Worm (Caenorhabditis elegans) whole organism, late embryonic: ENCODE measurements around the gene str-225.

ENCODE experiments used
- F13H6.1 ChIP-seq: sonication (generic microtip); optimal IDR thresholded peaks from 2 replicates; lab custom pipeline; 2016; ENCODE audit warnings: missing genetic modification characterization, missing compliant biosample characterization
- K02D7.2 ChIP-seq: sonication (generic microtip); optimal IDR thresholded peaks from 2 replicates; lab custom pipeline; 2017; ENCODE audit warnings: mild to moderate bottlenecking, missing genetic modification characterization, missing compliant biosample characterization
- T23F11.4 ChIP-seq: fragments of 200-800 bp; sonication (Bioruptor generic); optimal IDR thresholded peaks from 2 replicates; lab custom pipeline; 2018; ENCODE audit warnings: mild to moderate bottlenecking, missing genetic modification characterization, missing compliant biosample characterization
- ahr-1 ChIP-seq: sonication (generic microtip); optimal IDR thresholded peaks from 2 replicates; lab custom pipeline; 2016; ENCODE audit warnings: missing genetic modification characterization, missing compliant biosample characterization
- ama-1 ChIP-seq: fragments of 150-350 bp; optimal IDR thresholded peaks from 2 replicates; lab custom pipeline; 2014
- ceh-14 ChIP-seq: sonication (generic microtip); optimal IDR thresholded peaks from 2 replicates; lab custom pipeline; 2016; ENCODE audit warnings: missing genotype, missing genetic modification characterization, missing compliant biosample characterization
- ceh-18 ChIP-seq: sonication (generic microtip); optimal IDR thresholded peaks from 2 replicates; lab custom pipeline; 2016; ENCODE audit warnings: missing genetic modification characterization, missing compliant biosample characterization
- ceh-19 ChIP-seq: fragments of 200-800 bp; sonication (Bioruptor generic); optimal IDR thresholded peaks from 2 replicates; lab custom pipeline; 2018; ENCODE audit warnings: mild to moderate bottlenecking, missing genetic modification characterization, missing compliant biosample characterization
- ceh-22 ChIP-seq: sonication (generic microtip); optimal IDR thresholded peaks from 2 replicates; lab custom pipeline; 2017; ENCODE audit warnings: missing biosample characterization, missing genetic modification characterization
- ceh-30 ChIP-seq: fragments of 150-350 bp; optimal IDR thresholded peaks from 2 replicates; lab custom pipeline; 2014; ENCODE audit warnings: missing biosample characterization, missing genetic modification characterization
- ceh-31 ChIP-seq: sonication (generic microtip); optimal IDR thresholded peaks from 2 replicates; lab custom pipeline; 2016; ENCODE audit warnings: missing genetic modification characterization, missing compliant biosample characterization
- ceh-45 ChIP-seq: fragments of 200-800 bp; sonication (Bioruptor generic); IDR thresholded peaks from 2 replicates; pipeline ENCODE4 v1.3.6; 2022; ENCODE audit warnings: missing genetic modification reagents, missing genetic modification characterization, missing compliant biosample characterization
- ceh-6 ChIP-seq: fragments of 200-800 bp; sonication (Bioruptor generic); optimal IDR thresholded peaks from 2 replicates; lab custom pipeline; 2018; ENCODE audit warnings: mild to moderate bottlenecking, missing genetic modification characterization, missing compliant biosample characterization
- ceh-9 ChIP-seq: sonication (generic microtip); optimal IDR thresholded peaks from 2 replicates; lab custom pipeline; 2016; ENCODE audit warnings: mild to moderate bottlenecking, missing genetic modification characterization, inconsistent platforms, missing compliant biosample characterization
- dve-1 ChIP-seq: sonication (generic microtip); optimal IDR thresholded peaks from 2 replicates; lab custom pipeline; 2017; ENCODE audit warnings: antibody characterized with exemption, mild to moderate bottlenecking, missing genetic modification characterization, missing compliant biosample characterization
- elt-4 ChIP-seq: sonication (generic microtip); optimal IDR thresholded peaks from 2 replicates; lab custom pipeline; 2016; ENCODE audit warnings: missing genetic modification characterization, missing compliant biosample characterization
- eyg-1 ChIP-seq: sonication (generic microtip); optimal IDR thresholded peaks from 2 replicates; lab custom pipeline; 2016; ENCODE audit warnings: missing genotype, missing genetic modification characterization, missing compliant biosample characterization
- gmeb-2 ChIP-seq: sonication (generic microtip); optimal IDR thresholded peaks from 2 replicates; lab custom pipeline; 2016; ENCODE audit warnings: missing genetic modification characterization, inconsistent platforms, missing compliant biosample characterization
- hlh-13 ChIP-seq: fragments of 200-800 bp; sonication (Bioruptor generic); optimal IDR thresholded peaks from 2 replicates; lab custom pipeline; 2018; ENCODE audit warnings: mild to moderate bottlenecking, missing genetic modification characterization, missing compliant biosample characterization
- hlh-30 ChIP-seq: sonication (generic microtip); optimal IDR thresholded peaks from 2 replicates; lab custom pipeline; 2017; ENCODE audit warnings: antibody characterized with exemption, missing genetic modification characterization, missing compliant biosample characterization; ENCODE audit not compliant: insufficient read depth
- lim-6 ChIP-seq: sonication (generic microtip); optimal IDR thresholded peaks from 2 replicates; lab custom pipeline; 2016; ENCODE audit warnings: missing genetic modification characterization, missing compliant biosample characterization
- madf-2 ChIP-seq: sonication (generic microtip); optimal IDR thresholded peaks from 2 replicates; lab custom pipeline; 2017; ENCODE audit warnings: missing genetic modification characterization, missing compliant biosample characterization
- mec-3 ChIP-seq: sonication (generic microtip); optimal IDR thresholded peaks from 2 replicates; lab custom pipeline; 2016; ENCODE audit warnings: borderline replicate concordance, missing genetic modification characterization, missing compliant biosample characterization
- nhr-232 ChIP-seq: sonication (generic microtip); optimal IDR thresholded peaks from 2 replicates; lab custom pipeline; 2016; ENCODE audit warnings: missing genetic modification characterization, missing compliant biosample characterization
- npax-4 ChIP-seq: sonication (generic microtip); optimal IDR thresholded peaks from 2 replicates; lab custom pipeline; 2016; ENCODE audit warnings: missing genetic modification characterization, missing compliant biosample characterization
- pag-3 ChIP-seq: sonication (generic microtip); optimal IDR thresholded peaks from 2 replicates; lab custom pipeline; 2016; ENCODE audit warnings: missing compliant biosample characterization, missing genetic modification characterization, borderline replicate concordance
- pax-1 ChIP-seq: fragments of 150-350 bp; optimal IDR thresholded peaks from 2 replicates; lab custom pipeline; 2014; ENCODE audit warnings: missing biosample characterization, missing genetic modification characterization
- pha-2 ChIP-seq: sonication (generic microtip); optimal IDR thresholded peaks from 2 replicates; lab custom pipeline; 2017; ENCODE audit warnings: mild to moderate bottlenecking, missing genetic modification characterization, missing compliant biosample characterization
- pros-1 ChIP-seq: fragments of 150-350 bp; optimal IDR thresholded peaks from 2 replicates; lab custom pipeline; 2014; ENCODE audit warnings: missing biosample characterization, missing genetic modification reagents, missing genetic modification characterization
- ref-2 ChIP-seq: sonication (generic microtip); optimal IDR thresholded peaks from 2 replicates; lab custom pipeline; 2016; ENCODE audit warnings: missing genetic modification characterization, missing compliant biosample characterization
- sdc-2 ChIP-seq: sonication (generic microtip); optimal IDR thresholded peaks from 2 replicates; lab custom pipeline; 2016; ENCODE audit warnings: missing genotype, missing genetic modification characterization, missing compliant biosample characterization
- sox-4 ChIP-seq: sonication (generic microtip); optimal IDR thresholded peaks from 2 replicates; lab custom pipeline; 2017; ENCODE audit warnings: mild to moderate bottlenecking, missing genetic modification characterization, inconsistent platforms, missing compliant biosample characterization
- tbx-2 ChIP-seq: sonication (generic microtip); optimal IDR thresholded peaks from 2 replicates; lab custom pipeline; 2016; ENCODE audit warnings: missing genetic modification characterization, missing compliant biosample characterization
- ttx-3 ChIP-seq: sonication (generic microtip); optimal IDR thresholded peaks from 2 replicates; lab custom pipeline; 2016; ENCODE audit warnings: missing genetic modification reagents, missing genetic modification characterization, missing compliant biosample characterization
- unc-86 ChIP-seq: sonication (generic microtip); optimal IDR thresholded peaks from 2 replicates; lab custom pipeline; 2016; ENCODE audit warnings: missing genetic modification characterization, missing compliant biosample characterization

str-225 gene

DNA sequence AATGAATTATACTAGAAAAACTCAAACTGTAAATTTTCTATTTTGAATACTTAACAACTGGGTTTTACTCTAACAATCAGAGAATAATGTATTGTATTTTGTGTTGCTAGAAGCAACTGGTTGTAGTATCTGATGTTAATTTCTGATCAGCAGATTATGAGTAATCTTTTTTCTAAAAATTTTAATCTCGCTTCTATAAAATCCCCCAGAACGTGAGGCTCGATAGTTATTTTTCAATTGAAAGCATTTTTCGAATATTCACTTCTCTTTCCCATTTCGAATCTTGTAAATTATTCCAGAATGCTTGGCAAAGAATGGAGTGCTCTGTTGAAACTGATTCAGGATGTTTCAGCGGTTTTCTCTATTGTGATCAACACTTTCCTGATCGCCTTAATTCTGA, 10.3 kb downstream of the str-225 start, which contains the start of gene str-227:
str-227 (plus strand) TSS at position 301 of the 400 bp plus-strand sequence.
- TF ChIP-seq pros-1, result no peak
- TF ChIP-seq nhr-232 (tag; lab: Kevin White, UChicago), result no peak
- no peak for TF ChIP-seq madf-2
- TF ChIP-seq ceh-31 (tag; lab: Kevin White, UChicago), result no peak
- no peak for TF ChIP-seq ceh-30 (tag; lab: Kevin White, UChicago)
- no peak for TF ChIP-seq ceh-6 (GFP tag; lab: Kevin White, UChicago)
- TF ChIP-seq ceh-14 (tag; lab: Kevin White, UChicago), result no peak
- TF ChIP-seq unc-86 (tag; lab: Kevin White, UChicago), result no peak
- TF ChIP-seq, all 69 proteins: peak for 0

DNA sequence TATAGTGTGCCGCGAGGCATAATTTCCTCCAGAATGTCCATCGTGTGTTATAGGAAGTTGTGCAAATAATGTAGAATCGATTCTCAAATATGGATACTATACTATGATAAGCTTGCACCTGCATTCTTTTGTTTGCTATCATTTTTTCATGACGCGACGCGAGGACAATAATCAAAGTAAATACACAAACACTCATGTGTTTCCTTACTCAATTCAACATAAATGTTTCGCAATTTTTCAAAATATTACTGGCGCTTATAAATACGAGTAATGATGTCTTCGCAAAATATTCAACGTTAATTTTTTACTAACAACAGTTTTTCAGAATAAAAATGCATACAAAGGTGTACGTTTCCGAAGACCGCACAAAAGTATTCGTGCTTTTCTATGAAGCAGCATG, 15.6 kb downstream of the str-225 start, which contains the start of gene irg-1:
irg-1 (plus strand) TSS at position 326 of the 400 bp plus-strand sequence.
- TF ChIP-seq sdc-2 (tag; lab: Kevin White, UChicago) (no peak), lim-6 (tag; lab: Kevin White, UChicago) (no peak), elt-4 (tag; lab: Kevin White, UChicago) (no peak), ceh-9 (tag; lab: Kevin White, UChicago) (no peak), ceh-31 (tag; lab: Kevin White, UChicago) (no peak)

DNA sequence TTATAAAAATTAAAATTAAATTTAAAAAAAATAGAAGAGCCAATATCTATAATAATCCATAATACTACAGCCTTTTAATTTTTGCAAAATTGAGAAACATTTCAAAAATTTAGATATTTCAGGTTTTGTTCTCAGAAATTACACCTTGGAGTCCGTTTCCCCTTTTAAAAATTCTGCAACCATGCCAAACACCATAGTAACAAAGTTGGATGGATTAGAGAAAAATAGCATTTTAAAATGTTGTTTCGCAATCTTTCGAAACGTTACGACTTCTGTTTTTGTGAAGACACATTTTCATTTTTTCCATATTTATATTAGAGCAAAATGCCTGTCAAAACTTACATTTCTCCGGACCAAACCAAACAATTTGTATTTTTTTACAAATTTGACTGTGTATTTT, 17.3 kb downstream of the str-225 start, which contains the start of gene T24A6.7:
T24A6.7 (plus strand) TSS at position 301 of the 400 bp plus-strand sequence.
- TF ChIP-seq ttx-3 (tag; lab: Kevin White, UChicago) (no peak), hlh-13 (GFP tag; lab: Kevin White, UChicago) (no peak), mec-3 (tag; lab: Kevin White, UChicago) (no peak), eyg-1 (tag; lab: Kevin White, UChicago) (no peak), ceh-18 (tag; lab: Kevin White, UChicago) (no peak), npax-4 (tag; lab: Kevin White, UChicago) (no peak), ceh-19 (GFP tag; lab: Kevin White, UChicago) (no peak), ceh-30 (tag; lab: Kevin White, UChicago) (no peak), ahr-1 (tag; lab: Kevin White, UChicago) (no peak), ref-2 (no peak)

DNA sequence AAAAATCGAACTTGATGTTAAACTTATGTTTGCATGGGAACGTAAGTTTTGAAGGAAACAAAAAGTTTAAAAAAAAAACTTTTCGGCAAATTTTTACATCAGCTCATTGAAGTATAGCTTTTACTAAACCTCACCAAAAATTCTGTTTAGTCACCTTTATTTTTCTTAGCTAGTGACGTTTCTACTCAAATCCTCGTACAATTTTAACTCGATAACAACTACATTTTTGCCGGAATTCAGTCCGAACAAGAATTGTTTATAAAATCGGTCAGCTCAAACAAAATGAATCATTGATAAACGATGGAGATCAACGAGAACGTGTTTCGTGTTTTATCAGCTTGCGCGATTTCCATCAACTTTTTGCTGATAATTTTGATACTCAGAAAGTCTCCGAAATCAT, 19.3 kb downstream of the str-225 start, which contains the start of gene str-260:
str-260 (plus strand) TSS at position 301 of the 400 bp plus-strand sequence.
- TF ChIP-seq ceh-45 (GFP tag; lab: Robert Waterston, UW) (no peak), F13H6.1 (no peak), ama-1 (no peak)

DNA sequence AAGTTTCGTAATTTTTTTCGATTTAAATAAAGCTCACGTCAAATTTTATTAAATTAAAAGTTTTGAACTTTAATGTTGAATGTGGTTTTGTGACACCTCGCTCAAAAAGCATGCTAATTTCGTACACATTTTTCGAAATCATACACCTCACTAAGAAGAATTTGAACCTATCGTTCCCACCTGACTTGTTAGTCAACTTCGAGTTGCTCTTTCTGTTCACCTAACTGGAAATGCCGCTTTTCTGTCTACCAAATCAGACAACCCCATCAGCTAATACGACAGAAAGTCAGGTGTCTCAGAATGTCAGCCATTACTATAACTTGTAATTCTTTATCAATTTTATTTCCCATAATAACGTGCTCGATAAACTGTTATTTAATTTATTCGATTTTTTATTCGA, 22.8 kb downstream of the str-225 start, which contains the start of gene srbc-66:
srbc-66 (plus strand) TSS at position 301 of the 400 bp plus-strand sequence.
- TF ChIP-seq pax-1 (tag; lab: Kevin White, UChicago) (no peak), ceh-22 (tag; lab: Kevin White, UChicago) (no peak), sdc-2 (tag; lab: Kevin White, UChicago) (no peak), T23F11.4 (GFP tag; lab: Kevin White, UChicago) (no peak), sox-4 (tag; lab: Kevin White, UChicago) (no peak), ama-1 (no peak), pros-1 (no peak), ceh-18 (tag; lab: Kevin White, UChicago) (no peak), ceh-31 (tag; lab: Kevin White, UChicago) (no peak)

DNA sequence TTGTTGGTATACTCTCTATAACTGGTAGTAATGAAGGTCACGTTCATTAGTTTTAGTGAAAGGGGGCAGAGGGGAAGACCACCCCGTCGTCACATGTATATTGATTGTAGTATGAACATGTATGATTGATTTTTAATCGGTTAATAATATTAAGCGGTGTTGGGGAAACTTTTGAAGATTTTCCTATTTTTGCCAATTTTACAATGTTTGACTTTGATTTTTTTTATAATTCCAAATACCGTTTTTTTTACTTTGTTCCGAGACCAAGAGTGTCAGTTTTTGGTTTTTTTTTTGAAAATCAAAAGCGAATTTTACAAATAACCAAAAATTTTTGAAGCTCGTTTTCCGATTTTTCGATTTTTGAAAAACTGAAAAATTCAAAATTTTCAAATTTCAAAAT, 27.6 kb downstream of the str-225 start, which contains the start of gene nhr-221:
nhr-221 (minus strand) TSS at position 101 of the 400 bp plus-strand sequence.
- no peak for TF ChIP-seq pha-2 (tag; lab: Kevin White, UChicago)
- no peak for TF ChIP-seq K02D7.2 (tag; lab: Kevin White, UChicago)
- TF ChIP-seq dve-1, result no peak
- TF ChIP-seq gmeb-2 (tag; lab: Kevin White, UChicago), result no peak
- no peak for TF ChIP-seq ahr-1 (tag; lab: Kevin White, UChicago)
- no peak for TF ChIP-seq hlh-30
- TF ChIP-seq pag-3 (tag; lab: Kevin White, UChicago), result no peak
- TF ChIP-seq tbx-2 (tag; lab: Kevin White, UChicago), result no peak
